Worm (Caenorhabditis elegans): ENCODE results near the gene elt-2.

Gene elt-2

ce11 chrX:10437421-10437820 is 43.6 kb upstream of the elt-2 start:
- TF ChIP-seq nhr-12 (tag; optimal IDR thresholded peaks at IDR 0.05) (no peak), nhr-237 (tag; optimal IDR thresholded peaks at IDR 0.05) (no peak), drap-1 (GFP tag; optimal IDR thresholded peaks at IDR 0.05) (no peak)

DNA sequence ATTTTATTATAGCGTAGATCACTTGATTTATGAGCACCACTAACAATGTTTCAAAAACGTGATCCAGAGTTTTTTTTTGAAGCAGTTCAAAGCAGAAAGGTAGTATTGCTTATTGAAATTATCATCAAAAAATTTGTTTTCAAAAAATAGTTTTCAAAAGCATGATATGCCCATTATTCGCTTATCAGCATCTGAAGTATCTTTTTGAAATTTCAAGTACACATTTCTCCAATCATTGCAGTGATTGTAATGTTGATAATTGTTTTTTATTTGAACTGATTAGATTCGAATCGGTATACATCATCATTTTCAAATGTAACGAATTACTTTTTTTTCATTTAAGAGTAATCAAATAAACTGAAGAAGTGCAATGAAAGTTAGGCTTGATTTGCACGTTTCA is 40.3 kb upstream of the elt-2 start:
- TF ChIP-seq lin-13 (tag; optimal IDR thresholded peaks at IDR 0.05) = no peak
- TF ChIP-seq drap-1 (GFP tag; optimal IDR thresholded peaks at IDR 0.05) = no peak
- no peak for TF ChIP-seq ceh-83 (GFP tag; optimal IDR thresholded peaks at IDR 0.05)
- TF ChIP-seq elt-1 (tag; optimal IDR thresholded peaks at IDR 0.05; ENCODE audit: borderline replicate concordance, insufficient read depth) = no peak
- TF ChIP-seq nhr-28 (tag; optimal IDR thresholded peaks at IDR 0.05) = no peak
- TF ChIP-seq mls-2 (tag; optimal IDR thresholded peaks at IDR 0.05) = no peak
- no peak for TF ChIP-seq M03D4.4 (tag; optimal IDR thresholded peaks at IDR 0.05)
- TF ChIP-seq tbx-8 (GFP tag; optimal IDR thresholded peaks at IDR 0.05) = no peak
- TF ChIP-seq sptf-1 (tag; optimal IDR thresholded peaks at IDR 0.05) = no peak

- TF ChIP-seq drap-1 (GFP tag; optimal IDR thresholded peaks at IDR 0.05) (no peak), M03D4.4 (tag; optimal IDR thresholded peaks at IDR 0.05) (no peak), elt-1 (tag; optimal IDR thresholded peaks at IDR 0.05; ENCODE audit: borderline replicate concordance, insufficient read depth) (no peak), sem-2 (GFP tag; optimal IDR thresholded peaks at IDR 0.05) (no peak), nhr-28 (tag; optimal IDR thresholded peaks at IDR 0.05) (no peak), elt-3 (tag; optimal IDR thresholded peaks at IDR 0.05) (no peak), nhr-237 (tag; optimal IDR thresholded peaks at IDR 0.05) (no peak), bed-3 (GFP tag; optimal IDR thresholded peaks at IDR 0.05) (no peak), pha-4 (tag; optimal IDR thresholded peaks at IDR 0.05) (no peak), unc-120 (tag; optimal IDR thresholded peaks at IDR 0.05; ENCODE audit: poor library complexity, severe bottlenecking) (no peak), flh-1 (GFP tag; optimal IDR thresholded peaks at IDR 0.05) (no peak), cnd-1 (tag; optimal IDR thresholded peaks at IDR 0.05) (no peak), ceh-39 (tag; optimal IDR thresholded peaks at IDR 0.05) (no peak), hlh-1 (tag; optimal IDR thresholded peaks at IDR 0.05) (no peak), ztf-11 (tag; optimal IDR thresholded peaks at IDR 0.05) (no peak)
These were observed 37.2 kb upstream of the elt-2 start, which contains the start of gene C39B10.3 for ce11 chrX:10443836-10444235. Gene C39B10.3, plus strand, starts transcription at chrX:10444136.

ce11 chrX:10444705-10445104 is 36.3 kb upstream of the elt-2 start, which contains the start of gene C39B10.4:
Gene C39B10.4, plus strand, starts transcription at chrX:10445005.
- TF ChIP-seq elt-3 (tag; optimal IDR thresholded peaks at IDR 0.05) (no peak), bed-3 (GFP tag; optimal IDR thresholded peaks at IDR 0.05) (no peak), nhr-2 (tag; optimal IDR thresholded peaks at IDR 0.05) (no peak), drap-1 (GFP tag; optimal IDR thresholded peaks at IDR 0.05) (no peak), blmp-1 (tag; optimal IDR thresholded peaks at IDR 0.05) (no peak), lin-13 (tag; optimal IDR thresholded peaks at IDR 0.05) (no peak), flh-1 (GFP tag; optimal IDR thresholded peaks at IDR 0.05) (no peak), zip-8 (tag; optimal IDR thresholded peaks at IDR 0.05) (no peak), elt-1 (tag; optimal IDR thresholded peaks at IDR 0.05; ENCODE audit: borderline replicate concordance, insufficient read depth) (no peak), nhr-12 (tag; optimal IDR thresholded peaks at IDR 0.05) (no peak), mep-1 (tag; optimal IDR thresholded peaks at IDR 0.05) (no peak)

DNA sequence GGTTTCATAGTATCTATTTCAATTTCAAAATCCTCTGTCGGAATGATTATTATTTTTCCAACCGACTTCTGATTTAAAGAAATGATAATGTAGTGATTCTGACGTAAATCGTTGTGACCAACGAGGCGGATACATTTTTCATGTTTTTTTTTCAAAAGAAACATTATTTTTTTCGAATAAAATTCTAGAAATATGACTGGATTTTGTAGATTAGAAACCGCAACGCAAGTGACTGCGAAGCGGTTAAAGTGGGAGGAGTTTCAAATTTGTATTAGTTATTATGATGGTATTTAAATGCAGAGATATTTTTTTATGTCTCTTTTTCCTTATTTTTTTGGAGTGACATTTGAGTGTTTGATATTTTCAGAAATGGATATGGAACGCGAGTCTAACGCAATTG is 34.1 kb upstream of the elt-2 start, which contains the start of gene C39B10.5:
TSS of gene C39B10.5 (plus strand) at position 362 of the 400 bp plus-strand sequence.
- TF ChIP-seq lin-13 (tag; optimal IDR thresholded peaks at IDR 0.05) = no peak

ce11 chrX:10453960-10454359 is 27.1 kb upstream of the elt-2 start, which contains the start of gene lgc-41:
Gene lgc-41, plus strand, starts transcription at chrX:10454260.
- TF ChIP-seq nhr-2 (tag; optimal IDR thresholded peaks at IDR 0.05) (no peak), unc-120 (tag; optimal IDR thresholded peaks at IDR 0.05; ENCODE audit: poor library complexity, severe bottlenecking) (no peak), ceh-43 (GFP tag; optimal IDR thresholded peaks at IDR 0.05) (no peak), lin-32 (GFP tag; optimal IDR thresholded peaks at IDR 0.05) (no peak), cnd-1 (tag; optimal IDR thresholded peaks at IDR 0.05) (no peak), pha-4 (tag; optimal IDR thresholded peaks at IDR 0.05) (no peak), elt-3 (tag; optimal IDR thresholded peaks at IDR 0.05) (no peak), blmp-1 (tag; optimal IDR thresholded peaks at IDR 0.05) (no peak), mab-5 (tag; optimal IDR thresholded peaks at IDR 0.05) (no peak), nhr-76 (tag; optimal IDR thresholded peaks at IDR 0.05) (no peak), mep-1 (tag; optimal IDR thresholded peaks at IDR 0.05) (no peak)
